Fruit fly (Drosophila melanogaster): ENCODE measurements around the gene CG34331.

CG34331 gene

dm6 chrX:20158943-20159385 lies 36.7 kb downstream of the CG34331 start (continued):
- peak; percentile 19 for TF ChIP-seq CG34406 (GFP tag; optimal IDR thresholded peaks at IDR 0.05)
- no peak for TF ChIP-seq acj6 (GFP tag; optimal IDR thresholded peaks at IDR 0.05)
- TF ChIP-seq salr (GFP tag; optimal IDR thresholded peaks at IDR 0.05) = peak in 1 of 2 experiments; percentile 16
- no peak for TF ChIP-seq Ets21C (GFP tag; optimal IDR thresholded peaks at IDR 0.05)
- no peak for TF ChIP-seq CG6276 (GFP tag; optimal IDR thresholded peaks at IDR 0.05)
- peak; percentile 38 to 70 for TF ChIP-seq ss (GFP tag; optimal IDR thresholded peaks at IDR 0.05)
- no peak for TF ChIP-seq Hr39 (GFP tag; optimal IDR thresholded peaks at IDR 0.05)

dm6 chrX:20159679-20160140 lies 37.5 kb downstream of the CG34331 start, which contains the start of gene Rab35:
Rab35 (minus strand) TSS chrX:20159872.
- no peak for TF ChIP-seq fkh (GFP tag; optimal IDR thresholded peaks at IDR 0.05)
- no peak for TF ChIP-seq dac (GFP tag; optimal IDR thresholded peaks at IDR 0.05)
- TF ChIP-seq OdsH (GFP tag; optimal IDR thresholded peaks at IDR 0.05) = peak; percentile 6
- peak; percentile 16 for TF ChIP-seq Hr39 (GFP tag; optimal IDR thresholded peaks at IDR 0.05)
- TF ChIP-seq cyc (GFP tag; optimal IDR thresholded peaks at IDR 0.05) = peak; percentile 4
- peak; percentile 34 for TF ChIP-seq Eip78C (GFP tag)
- TF ChIP-seq svp (GFP tag) = peak; percentile 24
- no peak for TF ChIP-seq CG11294 (GFP tag; IDR thresholded peaks at IDR 0.05)
- TF ChIP-seq CG10631 (GFP tag; optimal IDR thresholded peaks at IDR 0.05) = peak; percentile 25
- peak; percentile 11 for TF ChIP-seq topi (GFP tag; optimal IDR thresholded peaks at IDR 0.05)
- TF ChIP-seq esn (GFP tag; optimal IDR thresholded peaks at IDR 0.05) = peak; percentile 22

dm6 chrX:20162586-20162985 lies 40.3 kb downstream of the CG34331 start:
- no peak for TF ChIP-seq CG9139 (GFP tag; optimal IDR thresholded peaks at IDR 0.05)
- peak; percentile 3 for TF ChIP-seq esn (GFP tag; optimal IDR thresholded peaks at IDR 0.05)

- peak; percentile 3 for TF ChIP-seq Eip78C (GFP tag)
- TF ChIP-seq fkh (GFP tag; optimal IDR thresholded peaks at IDR 0.05) = no peak
These were observed 43.6 kb downstream of the CG34331 start, which contains the start of gene Phf7 for dm6 chrX:20165773-20166412. Phf7 (minus strand) TSS chrX:20165830.

dm6 chrX:20166484-20167038 lies 44.3 kb downstream of the CG34331 start, which contains the start of gene CG9577:
CG9577 (plus strand) TSS chrX:20166673.
- TF ChIP-seq acj6 (GFP tag; optimal IDR thresholded peaks at IDR 0.05) (no peak), CG6276 (GFP tag; optimal IDR thresholded peaks at IDR 0.05) (peak; percentile 89), CG7368 (GFP tag; optimal IDR thresholded peaks at IDR 0.05) (peak; percentile 29), CG6808 (GFP tag; optimal IDR thresholded peaks at IDR 0.05) (peak; percentile 87), OdsH (GFP tag; optimal IDR thresholded peaks at IDR 0.05) (no peak), Sox102F (GFP tag; optimal IDR thresholded peaks at IDR 0.05) (no peak), spab (GFP tag; optimal IDR thresholded peaks at IDR 0.05) (peak; percentile 68), Hr39 (GFP tag; optimal IDR thresholded peaks at IDR 0.05) (no peak), CG32006 (GFP tag; optimal IDR thresholded peaks at IDR 0.05) (peak; percentile 1), Blimp-1 (GFP tag; optimal IDR thresholded peaks at IDR 0.05) (peak; percentile 11), vri (GFP tag; optimal IDR thresholded peaks at IDR 0.05) (no peak), ss (GFP tag; optimal IDR thresholded peaks at IDR 0.05) (peak; percentile 93 to 94), fd85E (GFP tag; optimal IDR thresholded peaks at IDR 0.05) (no peak), CG4318 (GFP tag; optimal IDR thresholded peaks at IDR 0.05) (no peak), net (GFP tag; optimal IDR thresholded peaks at IDR 0.05) (peak; percentile 48), dsx (GFP tag; optimal IDR thresholded peaks at IDR 0.05; ENCODE audit: poor library complexity, severe bottlenecking) (peak; percentile 12), lz (GFP tag; optimal IDR thresholded peaks at IDR 0.05) (no peak), CG6163 (GFP tag; IDR thresholded peaks at IDR 0.05) (peak; percentile 50; the same call in 1 of the 3 replicates), CG10669 (GFP tag; optimal IDR thresholded peaks at IDR 0.05) (peak; percentile 56), CG10631 (GFP tag; optimal IDR thresholded peaks at IDR 0.05) (no peak), CG16779 (tag; optimal IDR thresholded peaks at IDR 0.05) (peak; percentile 75), Eip78C (GFP tag) (peak; percentile 25), CG11762 (GFP tag; optimal IDR thresholded peaks at IDR 0.05; ENCODE audit: insufficient read depth) (peak; percentile 20), salr (GFP tag; optimal IDR thresholded peaks at IDR 0.05) (peak in 1 of 2 experiments; percentile 36), CG9139 (GFP tag; optimal IDR thresholded peaks at IDR 0.05) (peak; percentile 92), svp (GFP tag) (peak; percentile 78), CG3032 (tag; optimal IDR thresholded peaks at IDR 0.05) (peak; percentile 12), Ets96B (tag; optimal IDR thresholded peaks at IDR 0.05) (peak; percentile 28), CG1621 (tag; optimal IDR thresholded peaks at IDR 0.05) (peak; percentile 71), Eip75B (GFP tag; optimal IDR thresholded peaks at IDR 0.05) (no peak), Hr4 (GFP tag; optimal IDR thresholded peaks at IDR 0.05) (no peak)
